Worm (Caenorhabditis elegans): ENCODE measurements around the gene flp-14.

DNA sequence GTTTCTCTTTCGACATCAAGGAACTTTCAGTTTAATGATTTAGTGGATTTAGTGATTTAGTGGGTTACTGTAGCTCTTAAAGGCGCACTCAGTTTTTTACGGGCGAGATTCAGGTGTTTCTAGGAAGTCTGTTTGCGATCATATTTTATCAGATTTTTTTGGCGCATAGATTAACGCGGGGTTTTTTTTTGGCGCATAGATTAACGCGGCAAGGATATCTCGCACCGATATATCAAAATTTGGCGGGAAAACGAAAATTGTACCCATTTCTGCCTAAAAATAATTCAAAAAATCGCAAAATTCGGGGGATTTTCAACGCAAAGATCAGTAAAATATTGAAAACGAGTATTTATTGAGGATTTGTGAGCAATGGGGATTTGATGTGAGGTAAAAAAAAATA, 29.6 kb upstream of the flp-14 start:
- TF ChIP-seq unc-62 (GFP tag; optimal IDR thresholded peaks at IDR 0.05) (no peak), swsn-7 (tag; optimal IDR thresholded peaks at IDR 0.05) (no peak), ceh-88 (GFP tag; IDR thresholded peaks at IDR 0.05) (no peak), tbx-2 (tag; optimal IDR thresholded peaks at IDR 0.05) (no peak), fos-1 (tag; optimal IDR thresholded peaks at IDR 0.05) (no peak), nhr-12 (tag; optimal IDR thresholded peaks at IDR 0.05) (no peak), ceh-63 (GFP tag; optimal IDR thresholded peaks at IDR 0.05) (no peak)

Measured in whole organism, L1 larva.